Fruit fly (Drosophila melanogaster): ENCODE measurements around the gene Mayo.
A peak's percentile ranks its signal among the peaks of the same experiment; 100 is the strongest.

Gene Mayo

DNA sequence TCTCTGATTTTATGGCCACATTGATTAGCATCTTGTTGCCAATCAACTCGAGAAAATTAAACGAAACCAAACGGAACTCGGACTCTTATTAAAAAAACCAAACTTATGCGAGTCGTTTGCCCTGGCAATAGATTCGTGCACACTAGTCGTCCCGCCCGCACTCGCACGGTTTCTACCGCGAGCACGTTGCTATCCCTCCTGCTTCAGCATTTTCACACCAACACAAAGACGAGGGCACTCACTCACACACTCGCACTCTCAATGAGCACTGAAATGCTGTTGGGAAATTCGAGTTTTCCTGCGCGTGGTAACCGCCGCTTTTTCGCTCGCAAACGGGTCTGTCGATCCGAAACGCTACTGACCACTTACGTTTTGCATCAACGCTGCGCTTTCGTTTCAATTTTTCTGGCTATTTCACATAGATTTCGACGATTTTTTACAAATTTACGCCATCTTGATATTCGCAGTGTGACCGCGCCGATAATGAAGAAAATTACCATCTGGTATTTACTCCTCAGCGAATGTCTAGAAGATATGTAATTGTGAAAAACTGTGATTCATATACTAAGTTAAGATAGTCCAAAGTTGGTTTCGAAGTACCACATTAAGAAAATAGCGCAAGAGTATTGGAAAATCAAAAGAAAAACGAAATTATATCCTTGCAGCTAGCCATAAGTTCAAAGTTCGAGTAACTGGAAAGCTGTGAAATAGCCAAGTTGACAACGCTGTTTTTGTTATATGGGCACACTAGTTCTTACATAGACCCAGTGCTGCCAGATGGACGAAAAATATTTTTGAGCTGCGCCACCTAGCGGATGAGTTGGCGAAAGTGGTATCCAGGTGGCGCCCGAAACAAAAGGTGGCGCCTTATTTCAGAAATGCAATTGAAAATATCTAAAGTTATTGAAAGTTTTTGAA lies 48.0 kb downstream of the Mayo start, which contains the start of gene dco (continued):
- TF ChIP-seq tll (GFP tag; optimal IDR thresholded peaks at IDR 0.05) (peak in 1 of 2 experiments; percentile 27), Mes4 (GFP tag; optimal IDR thresholded peaks at IDR 0.05) (peak; percentile 56), CG34224 (GFP tag; IDR thresholded peaks at IDR 0.05; ENCODE audit: partially characterized antibody) (no peak), CG11085 (GFP tag; IDR thresholded peaks at IDR 0.05) (peak; percentile 82), dmrt99B (tag; optimal IDR thresholded peaks at IDR 0.05) (peak; percentile 47), Lpt (GFP tag; optimal IDR thresholded peaks at IDR 0.05) (no peak), fd64A (GFP tag; optimal IDR thresholded peaks at IDR 0.05) (no peak), CG11456 (GFP tag; IDR thresholded peaks at IDR 0.05) (peak; percentile 99), Trl (optimal IDR thresholded peaks at IDR 0.05) (peak in 1 of 2 experiments; percentile 19), Trl (GFP tag; optimal IDR thresholded peaks at IDR 0.05) (peak; percentile 61), CG1602 (GFP tag; optimal IDR thresholded peaks at IDR 0.05) (peak; percentile 68), mirr (GFP tag; optimal IDR thresholded peaks at IDR 0.05) (no peak), esg (GFP tag; conservative IDR thresholded peaks at IDR 0.05) (peak; percentile 30), ssp (GFP tag; IDR thresholded peaks at IDR 0.05) (peak; percentile 82), zen (tag; optimal IDR thresholded peaks at IDR 0.05) (peak; percentile 79), CG8944 (GFP tag; optimal IDR thresholded peaks at IDR 0.05) (peak; percentile 93), CG3995 (GFP tag; optimal IDR thresholded peaks at IDR 0.05) (peak; percentile 97), CG6854 (GFP tag; optimal IDR thresholded peaks at IDR 0.05) (no peak), Camta (GFP tag; optimal IDR thresholded peaks at IDR 0.05) (peak; percentile 67), CG12659 (GFP tag; optimal IDR thresholded peaks at IDR 0.05) (peak; percentile 58), gcm (GFP tag; optimal IDR thresholded peaks at IDR 0.05) (no peak), Stat92E (GFP tag; optimal IDR thresholded peaks at IDR 0.05) (peak in 1 of 3 experiments; percentile 55), oc (tag; optimal IDR thresholded peaks at IDR 0.05) (no peak), grn (GFP tag; optimal IDR thresholded peaks at IDR 0.05) (no peak), Fer1 (GFP tag; optimal IDR thresholded peaks at IDR 0.05) (peak; percentile 5), HLH4C (GFP tag; IDR thresholded peaks at IDR 0.05; ENCODE audit: partially characterized antibody) (no peak), CG11398 (GFP tag; optimal IDR thresholded peaks at IDR 0.05) (peak; percentile 49), amos (GFP tag; IDR thresholded peaks at IDR 0.05; ENCODE audit: partially characterized antibody) (peak; percentile 51), CG15601 (tag; optimal IDR thresholded peaks at IDR 0.05) (no peak), Ets97D (GFP tag; optimal IDR thresholded peaks at IDR 0.05) (peak; percentile 82), tgo (GFP tag; IDR thresholded peaks at IDR 0.05) (peak; percentile 80), Sox100B (GFP tag; optimal IDR thresholded peaks at IDR 0.05) (no peak), ken (GFP tag; IDR thresholded peaks at IDR 0.05) (peak; percentile 86), her (GFP tag; optimal IDR thresholded peaks at IDR 0.05) (peak; percentile 29), dan (GFP tag; IDR thresholded peaks at IDR 0.05) (no peak), pros (GFP tag; optimal IDR thresholded peaks at IDR 0.05) (no peak), Doc2 (GFP tag; IDR thresholded peaks at IDR 0.05) (0 out of 2 replicates have a peak, but pooled peaks have one; percentile 28), ab (GFP tag; optimal IDR thresholded peaks at IDR 0.05) (no peak), pzg (GFP tag; optimal IDR thresholded peaks at IDR 0.05) (peak; percentile 78), CG11723 (GFP tag; optimal IDR thresholded peaks at IDR 0.05) (peak; percentile 4), Chrac-16 (GFP tag; optimal IDR thresholded peaks at IDR 0.05) (peak; percentile 77), mam (GFP tag; optimal IDR thresholded peaks at IDR 0.05) (peak; percentile 85), eve (GFP tag; optimal IDR thresholded peaks at IDR 0.05) (no peak), CG6654 (GFP tag; optimal IDR thresholded peaks at IDR 0.05) (peak; percentile 21), CG14965 (GFP tag; optimal IDR thresholded peaks at IDR 0.05; ENCODE audit: borderline replicate concordance) (peak; percentile 54), Awh (GFP tag; IDR thresholded peaks at IDR 0.05) (peak; percentile 65), az2 (GFP tag; optimal IDR thresholded peaks at IDR 0.05) (peak; percentile 79), CG13287 (GFP tag; IDR thresholded peaks at IDR 0.05; ENCODE audit: partially characterized antibody) (peak; percentile 5; the same call in 1 of the 2 replicates)

All from whole organism, embryonic.